Worm (Caenorhabditis elegans) whole organism, L1 larva: ENCODE measurements around the gene glc-3.
"Not testable (repeated sequence)": the region's sequence is repeated elsewhere in the genome, so short reads cannot be mapped to it uniquely, and the experiment has no call there.

Experiments
- egl-27 ChIP-seq, 2 experiments: fragments of 150-350 bp in 1 of 2; sonication (generic microtip); optimal IDR thresholded peaks; 3 replicates each; lab custom pipeline; 2017 to 2018; ENCODE audit warnings: missing biosample characterization in 2 of 2, missing genetic modification characterization in 2 of 2, missing genetic modification reagents in 2 of 2
- fkh-4 ChIP-seq: sonication (generic microtip); optimal IDR thresholded peaks from 2 replicates; lab custom pipeline; 2016; ENCODE audit warnings: missing compliant biosample characterization, missing genetic modification characterization, borderline replicate concordance
- nhr-76 ChIP-seq: sonication (generic microtip); optimal IDR thresholded peaks from 2 replicates; lab custom pipeline; 2017; ENCODE audit warnings: missing biosample characterization, missing genetic modification characterization
- nhr-84 ChIP-seq: sonication (generic microtip); optimal IDR thresholded peaks from 2 replicates; lab custom pipeline; 2017; ENCODE audit warnings: missing biosample characterization, missing genetic modification characterization
- snpc-4 ChIP-seq: fragments of 150-350 bp; optimal IDR thresholded peaks from 2 replicates; lab custom pipeline; 2014; ENCODE audit warnings: missing biosample characterization, missing genetic modification characterization
- zag-1 ChIP-seq: fragments of 150-350 bp; optimal IDR thresholded peaks from 2 replicates; lab custom pipeline; 2014; ENCODE audit warnings: missing biosample characterization, missing genetic modification characterization
- ztf-11 ChIP-seq, 2 experiments: sonication (generic microtip); optimal IDR thresholded peaks; 2 replicates each; lab custom pipeline; 2016 to 2017; ENCODE audit warnings: missing genetic modification characterization in 2 of 2, missing biosample characterization in 1 of 2, missing compliant biosample characterization in 1 of 2
- ztf-4 ChIP-seq: fragments of 150-350 bp; optimal IDR thresholded peaks from 2 replicates; lab custom pipeline; 2014; ENCODE audit warnings: missing biosample characterization, missing genetic modification characterization

DNA sequence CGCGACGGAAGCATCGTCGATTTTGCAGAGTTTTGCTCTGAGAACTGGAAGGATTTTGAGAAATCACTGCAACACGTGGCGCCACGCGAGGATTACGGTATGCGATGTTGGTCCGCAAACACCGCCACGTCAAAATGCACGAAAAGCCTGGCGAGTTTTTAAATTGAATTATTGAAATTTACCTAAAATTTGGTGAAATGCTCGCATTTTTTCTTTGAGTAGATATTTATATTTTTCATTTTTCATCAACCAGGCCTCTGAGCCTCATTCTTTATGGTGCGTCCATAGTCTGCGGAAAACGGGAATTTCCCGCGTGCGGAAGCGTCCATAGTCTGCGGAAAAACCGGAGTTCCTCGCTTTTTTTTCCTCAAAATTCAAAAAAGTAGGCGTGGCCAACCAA is 17.4 kb upstream of the glc-3 start, which contains the start of gene ZC317.7:
- not testable (repeated sequence) for TF ChIP-seq egl-27 (tag; optimal IDR thresholded peaks at IDR 0.05; lab: Kevin White, UChicago); snpc-4 (tag; lab: Kevin White, UChicago); ztf-4 (tag; lab: Kevin White, UChicago); fkh-4 (tag; lab: Kevin White, UChicago); nhr-84 (tag; lab: Kevin White, UChicago); zag-1 (tag; lab: Kevin White, UChicago); ztf-11 (tag; optimal IDR thresholded peaks at IDR 0.05; lab: Kevin White, UChicago); nhr-76 (tag; lab: Kevin White, UChicago)
